Fruit fly (Drosophila melanogaster) whole organism, embryonic: Measurements from ENCODE around the gene CG33643.

ENCODE experiments used
- Ada2b ChIP-seq: fragments of 200-800 bp; sonication (Bioruptor generic); IDR thresholded peaks from 2 replicates; pipeline ENCODE4 v1.3.6; 2022; ENCODE audit warnings: missing biosample characterization, missing genetic modification characterization
- Adf1 ChIP-seq: fragments of 200-800 bp; sonication (Bioruptor generic); IDR thresholded peaks from 2 replicates; pipeline ENCODE4 v1.3.6; 2022; ENCODE audit warnings: missing biosample characterization, missing genetic modification characterization
- Aef1 ChIP-seq: fragments of 200-800 bp; sonication (Bioruptor generic); IDR thresholded peaks from 3 replicates; pipeline ENCODE4 v1.3.6; 2022; ENCODE audit warnings: missing biosample characterization, missing genetic modification characterization
- Blimp-1 ChIP-seq: fragments of 200-800 bp; sonication (Bioruptor generic); optimal IDR thresholded peaks from 3 replicates; lab custom pipeline; 2018; ENCODE audit warnings: missing biosample characterization, missing genetic modification characterization, mild to moderate bottlenecking, moderate library complexity, missing genetic modification reagents
- BtbVII ChIP-seq: fragments of 200-800 bp; sonication (Bioruptor generic); optimal IDR thresholded peaks from 3 replicates; lab custom pipeline; 2017; ENCODE audit warnings: missing biosample characterization, mild to moderate bottlenecking, missing genetic modification characterization
- CG10321 ChIP-seq: fragments of 200-800 bp; sonication (Bioruptor generic); IDR thresholded peaks from 2 replicates; pipeline ENCODE4 v1.3.6; 2022; ENCODE audit warnings: missing biosample characterization, missing genetic modification characterization
- CG12104 ChIP-seq: fragments of 200-800 bp; sonication (Bioruptor generic); optimal IDR thresholded peaks from 3 replicates; lab custom pipeline; 2016; ENCODE audit warnings: missing biosample characterization, missing genetic modification characterization
- CG1233 ChIP-seq: fragments of 200-800 bp; sonication (Bioruptor generic); optimal IDR thresholded peaks from 4 replicates; lab custom pipeline; 2018; ENCODE audit warnings: missing biosample characterization, mild to moderate bottlenecking, missing genetic modification characterization
- CG12744 ChIP-seq: fragments of 200-800 bp; sonication (Bioruptor generic); optimal IDR thresholded peaks from 2 replicates; lab custom pipeline; 2016; ENCODE audit warnings: missing biosample characterization, missing genetic modification characterization
- CG13894 ChIP-seq: fragments of 200-800 bp; sonication (Bioruptor generic); optimal IDR thresholded peaks from 3 replicates; lab custom pipeline; 2018; ENCODE audit warnings: missing biosample characterization, mild to moderate bottlenecking, missing genetic modification characterization, moderate library complexity
- CG16863 ChIP-seq: fragments of 200-800 bp; sonication (Bioruptor generic); optimal IDR thresholded peaks from 3 replicates; lab custom pipeline; 2016; ENCODE audit warnings: missing biosample characterization, missing genetic modification characterization
- CG17912 ChIP-seq: fragments of 200-800 bp; sonication (Bioruptor generic); optimal IDR thresholded peaks from 2 replicates; lab custom pipeline; 2018; ENCODE audit warnings: missing biosample characterization, mild to moderate bottlenecking, missing genetic modification characterization
- CG1792 ChIP-seq: fragments of 200-800 bp; sonication (Bioruptor generic); optimal IDR thresholded peaks from 2 replicates; lab custom pipeline; 2016; ENCODE audit warnings: missing biosample characterization, missing genetic modification characterization
- CG18619 ChIP-seq: fragments of 200-800 bp; sonication (Bioruptor generic); optimal IDR thresholded peaks from 3 replicates; lab custom pipeline; 2017; ENCODE audit warnings: missing biosample characterization, mild to moderate bottlenecking, missing genetic modification characterization
- CG2199 ChIP-seq: fragments of 200-800 bp; sonication (Bioruptor generic); IDR thresholded peaks from 3 replicates; pipeline ENCODE4 v1.3.6; 2022; ENCODE audit warnings: missing biosample characterization, missing genetic modification characterization
- CG2202 ChIP-seq: fragments of 200-800 bp; sonication (Bioruptor generic); optimal IDR thresholded peaks from 2 replicates; lab custom pipeline; 2018; ENCODE audit warnings: missing biosample characterization, mild to moderate bottlenecking, missing genetic modification characterization
- CG32772 ChIP-seq: fragments of 200-800 bp; sonication (Bioruptor generic); IDR thresholded peaks from 2 replicates; pipeline ENCODE4 v1.3.6; 2022; ENCODE audit warnings: missing biosample characterization, missing genetic modification characterization
- CG3838 ChIP-seq: fragments of 200-800 bp; sonication (Bioruptor generic); optimal IDR thresholded peaks from 3 replicates; lab custom pipeline; 2016; ENCODE audit warnings: missing biosample characterization, missing genetic modification characterization
- CG3847 ChIP-seq: fragments of 200-800 bp; sonication (Bioruptor generic); IDR thresholded peaks from 2 replicates; pipeline ENCODE4 v1.3.6; 2022; ENCODE audit warnings: missing biosample characterization, missing genetic modification characterization
- CG4617 ChIP-seq: fragments of 200-800 bp; sonication (Bioruptor generic); optimal IDR thresholded peaks from 3 replicates; lab custom pipeline; 2016; ENCODE audit warnings: missing biosample characterization, missing genetic modification characterization, borderline replicate concordance
- CG6272 ChIP-seq: fragments of 200-800 bp; sonication (Bioruptor generic); IDR thresholded peaks from 2 replicates; pipeline ENCODE4 v1.3.6; 2022; ENCODE audit warnings: missing biosample characterization, missing genetic modification characterization
- CG6683 ChIP-seq: fragments of 200-800 bp; sonication (Bioruptor generic); optimal IDR thresholded peaks from 2 replicates; lab custom pipeline; 2017; ENCODE audit warnings: missing biosample characterization, mild to moderate bottlenecking, missing genetic modification characterization, missing genetic modification reagents
- CG6854 ChIP-seq: fragments of 200-800 bp; sonication (Bioruptor generic); optimal IDR thresholded peaks from 3 replicates; lab custom pipeline; 2017; ENCODE audit warnings: missing biosample characterization, mild to moderate bottlenecking, missing genetic modification characterization
- CG8359 ChIP-seq: fragments of 200-800 bp; sonication (Bioruptor generic); optimal IDR thresholded peaks from 2 replicates; lab custom pipeline; 2017; ENCODE audit warnings: missing biosample characterization, mild to moderate bottlenecking, missing genetic modification characterization, borderline replicate concordance
- CG8478 ChIP-seq: fragments of >200 bp; optimal IDR thresholded peaks from 2 replicates; lab custom pipeline; 2018
- CG9215 ChIP-seq: fragments of 200-800 bp; sonication (Bioruptor generic); IDR thresholded peaks from 2 replicates; pipeline ENCODE4 v1.3.6; 2022; ENCODE audit warnings: missing biosample characterization, missing genetic modification characterization
- CG9932 ChIP-seq: fragments of 200-800 bp; sonication (Bioruptor generic); IDR thresholded peaks from 2 replicates; pipeline ENCODE4 v1.3.6; 2022; ENCODE audit warnings: missing biosample characterization, missing genetic modification characterization
- CHES-1-like ChIP-seq: fragments of 200-800 bp; sonication (Bioruptor generic); optimal IDR thresholded peaks from 2 replicates; lab custom pipeline; 2016; ENCODE audit warnings: missing biosample characterization, missing genetic modification characterization
- CrebB ChIP-seq: fragments of 200-800 bp; sonication (Bioruptor generic); optimal IDR thresholded peaks from 3 replicates; lab custom pipeline; 2018; ENCODE audit warnings: missing biosample characterization, mild to moderate bottlenecking, missing genetic modification characterization
- Dp ChIP-seq: fragments of 200-800 bp; sonication (Bioruptor generic); optimal IDR thresholded peaks from 2 replicates; lab custom pipeline; 2018; ENCODE audit warnings: missing biosample characterization, mild to moderate bottlenecking, missing genetic modification characterization, moderate library complexity
- Ets65A ChIP-seq: fragments of 200-800 bp; sonication (Bioruptor generic); peaks from one replicate; lab custom pipeline; 2016; ENCODE audit warnings: missing biosample characterization, missing genetic modification characterization
- Max ChIP-seq: fragments of 200-800 bp; sonication (Bioruptor generic); optimal IDR thresholded peaks from 2 replicates; lab custom pipeline; 2016; ENCODE audit warnings: missing biosample characterization, mild to moderate bottlenecking, missing genetic modification characterization
- NC2α ChIP-seq: fragments of 200-800 bp; sonication (Bioruptor generic); optimal IDR thresholded peaks from 2 replicates; lab custom pipeline; 2016; ENCODE audit warnings: missing biosample characterization, missing genetic modification characterization
- NK7.1 ChIP-seq: fragments of 200-800 bp; sonication (Bioruptor generic); optimal IDR thresholded peaks from 3 replicates; lab custom pipeline; 2016; ENCODE audit warnings: missing biosample characterization, missing genetic modification characterization
- Oaz ChIP-seq: fragments of 200-800 bp; sonication (Bioruptor generic); IDR thresholded peaks from 2 replicates; pipeline ENCODE4 v1.3.6; 2022; ENCODE audit warnings: missing biosample characterization, missing genetic modification characterization
- Oli ChIP-seq: fragments of 200-800 bp; sonication (Bioruptor generic); optimal IDR thresholded peaks from 2 replicates; lab custom pipeline; 2018; ENCODE audit warnings: missing biosample characterization, mild to moderate bottlenecking, missing genetic modification characterization, moderate library complexity
- Opbp ChIP-seq: fragments of 200-800 bp; sonication (Bioruptor generic); IDR thresholded peaks from 3 replicates; pipeline ENCODE4 v1.3.6; 2022; ENCODE audit warnings: missing biosample characterization, missing genetic modification characterization; ENCODE audit not compliant: partially characterized antibody
- Sin3A ChIP-seq: fragments of >200 bp; optimal IDR thresholded peaks from 2 replicates; lab custom pipeline; 2018
- Sox102F ChIP-seq: fragments of 200-800 bp; sonication (Bioruptor generic); optimal IDR thresholded peaks from 2 replicates; lab custom pipeline; 2018; ENCODE audit warnings: missing biosample characterization, mild to moderate bottlenecking, missing genetic modification characterization, moderate library complexity
- Sry-β ChIP-seq: fragments of 200-800 bp; sonication (Bioruptor generic); optimal IDR thresholded peaks from 2 replicates; lab custom pipeline; 2018; ENCODE audit warnings: missing biosample characterization, mild to moderate bottlenecking, missing genetic modification characterization, moderate library complexity
- dan ChIP-seq: fragments of 200-800 bp; sonication (Bioruptor generic); IDR thresholded peaks from 2 replicates; pipeline ENCODE4 v1.3.6; 2022; ENCODE audit warnings: missing biosample characterization, missing genetic modification characterization
- dmrt11E ChIP-seq: fragments of 200-800 bp; sonication (Bioruptor generic); optimal IDR thresholded peaks from 3 replicates; lab custom pipeline; 2018; ENCODE audit warnings: missing biosample characterization, mild to moderate bottlenecking, missing genetic modification characterization, moderate library complexity
- en ChIP-seq: fragments of 200-800 bp; sonication (Bioruptor generic); optimal IDR thresholded peaks from 2 replicates; lab custom pipeline; 2016; ENCODE audit warnings: missing biosample characterization, missing genetic modification characterization
- ftz-f1 ChIP-seq: fragments of 200-800 bp; sonication (Bioruptor generic); optimal IDR thresholded peaks from 2 replicates; lab custom pipeline; 2016; ENCODE audit warnings: missing biosample characterization, missing genetic modification characterization
- ind ChIP-seq: fragments of 200-800 bp; sonication (Bioruptor generic); optimal IDR thresholded peaks from 3 replicates; lab custom pipeline; 2016; ENCODE audit warnings: missing biosample characterization, missing genetic modification characterization
- phol ChIP-seq: fragments of 200-800 bp; sonication (Bioruptor generic); optimal IDR thresholded peaks from 3 replicates; lab custom pipeline; 2018; ENCODE audit warnings: missing biosample characterization, mild to moderate bottlenecking, missing genetic modification characterization, moderate library complexity
- tup ChIP-seq: fragments of 200-800 bp; sonication (Bioruptor generic); optimal IDR thresholded peaks from 2 replicates; lab custom pipeline; 2016; ENCODE audit warnings: missing biosample characterization, mild to moderate bottlenecking, missing genetic modification characterization, moderate library complexity
- unpg ChIP-seq: fragments of 200-800 bp; sonication (Bioruptor generic); optimal IDR thresholded peaks from 3 replicates; lab custom pipeline; 2018; ENCODE audit warnings: missing biosample characterization, mild to moderate bottlenecking, missing genetic modification characterization, moderate library complexity
- vnd ChIP-seq: fragments of 200-800 bp; sonication (Bioruptor generic); IDR thresholded peaks from 3 replicates; pipeline ENCODE4 v1.3.6; 2022; ENCODE audit warnings: missing biosample characterization, missing genetic modification characterization; ENCODE audit not compliant: partially characterized antibody
- wek ChIP-seq: fragments of 200-800 bp; sonication (Bioruptor generic); optimal IDR thresholded peaks from 3 replicates; lab custom pipeline; 2018; ENCODE audit warnings: missing biosample characterization, mild to moderate bottlenecking, missing genetic modification characterization, moderate library complexity
- zen ChIP-seq: fragments of 200-800 bp; sonication (Bioruptor generic); optimal IDR thresholded peaks from 3 replicates; lab custom pipeline; 2018; ENCODE audit warnings: missing biosample characterization, mild to moderate bottlenecking, missing genetic modification characterization, moderate library complexity

Gene CG33643

DNA sequence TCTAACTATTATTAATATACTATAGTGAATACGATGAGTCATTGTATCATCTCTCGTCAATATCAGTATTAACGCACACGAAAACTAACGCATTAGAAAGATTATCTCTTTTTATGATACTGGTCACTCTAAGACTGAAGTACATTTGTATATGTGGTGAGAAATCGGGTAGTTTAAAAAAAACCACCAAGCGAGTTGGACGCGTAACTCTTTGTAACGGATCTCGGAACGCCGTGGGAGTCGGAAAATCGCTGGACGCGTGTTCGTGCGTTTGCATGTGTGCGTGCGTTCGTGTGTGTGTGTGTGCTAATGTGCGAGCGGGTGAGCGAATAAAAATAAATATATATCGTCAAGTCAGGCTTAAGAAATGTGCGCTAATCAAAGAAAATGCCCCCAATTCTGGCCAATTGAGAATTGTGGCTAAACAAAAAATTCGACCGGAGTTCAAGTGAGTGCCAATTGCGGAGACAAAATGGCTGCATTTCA is 19.1 kb downstream of the CG33643 start, which contains the start of gene kuz (continued):
- TF ChIP-seq en (GFP tag; lab: Kevin White, UChicago) (no peak), CG2199 (GFP tag; lab: Robert Waterston, UW) (0 out of 3 replicates have a peak, but pooled peaks have one; percentile 64), dmrt11E (tag; lab: Kevin White, UChicago) (no peak), CG13894 (tag; lab: Kevin White, UChicago) (peak; percentile 82), zen (peak; percentile 0), CG9932 (GFP tag; lab: Robert Waterston, UW) (no peak), ind (GFP tag; lab: Kevin White, UChicago) (no peak), CG32772 (GFP tag; lab: Robert Waterston, UW) (no peak), CG17912 (GFP tag; lab: Kevin White, UChicago) (peak; percentile 47), dan (GFP tag; lab: Robert Waterston, UW) (no peak), phol (tag; lab: Kevin White, UChicago) (peak; percentile 38), Aef1 (GFP tag; lab: Robert Waterston, UW) (peak; percentile 18; the same call in 1 of the 3 replicates), CG12744 (peak; percentile 4), CG10321 (GFP tag; lab: Robert Waterston, UW) (no peak), CrebB (peak; percentile 55), vnd (peak; percentile 17; the same call in 1 of the 3 replicates), Oaz (GFP tag; lab: Robert Waterston, UW) (no peak), Ada2b (no peak), Ets65A (GFP tag; lab: Kevin White, UChicago) (peak; percentile 83), CG6683 (GFP tag; lab: Kevin White, UChicago) (no peak), Max (GFP tag; lab: Kevin White, UChicago) (peak; percentile 15), CG1792 (no peak), CG8478 (lab: Kevin White, UChicago) (no peak), NC2α (GFP tag; lab: Kevin White, UChicago) (no peak), CG6854 (GFP tag; lab: Kevin White, UChicago) (peak; percentile 38), CG18619 (GFP tag; lab: Kevin White, UChicago) (peak; percentile 2), CG8359 (no peak), CG16863 (GFP tag; lab: Kevin White, UChicago) (no peak), CG4617 (GFP tag; lab: Kevin White, UChicago) (peak; percentile 3), wek (GFP tag; lab: Kevin White, UChicago) (peak; percentile 42), unpg (GFP tag; lab: Kevin White, UChicago) (peak; percentile 18), Blimp-1 (peak; percentile 26), tup (GFP tag; lab: Kevin White, UChicago) (no peak), CHES-1-like (GFP tag; lab: Kevin White, UChicago) (no peak), Sox102F (peak; percentile 14), CG6272 (GFP tag; lab: Robert Waterston, UW) (no peak), Sry-β (GFP tag; lab: Kevin White, UChicago) (no peak), CG12104 (GFP tag; lab: Kevin White, UChicago) (no peak), Sin3A (no peak), CG2202 (tag; lab: Kevin White, UChicago) (no peak), CG3838 (GFP tag; lab: Kevin White, UChicago) (no peak), Oli (tag; lab: Kevin White, UChicago) (no peak), Adf1 (GFP tag; lab: Robert Waterston, UW) (peak; percentile 27; the same call in 1 of the 2 replicates), CG9215 (no peak), CG3847 (GFP tag; lab: Robert Waterston, UW) (no peak), Opbp (peak; percentile 79; the same call in 2 of the 3 replicates), CG1233 (GFP tag; lab: Kevin White, UChicago) (no peak), NK7.1 (GFP tag; lab: Kevin White, UChicago) (peak; percentile 18), ftz-f1 (GFP tag; lab: Kevin White, UChicago) (peak; percentile 51), BtbVII (GFP tag; lab: Kevin White, UChicago) (peak; percentile 28), Dp (GFP tag; lab: Kevin White, UChicago) (no peak)
